Worm (Caenorhabditis elegans) whole organism, L1 larva: Measurements from ENCODE around the gene rps-8.

Experiments
- zag-1 ChIP-seq: fragments of 150-350 bp; optimal IDR thresholded peaks from 2 replicates; lab custom pipeline; 2014; ENCODE audit warnings: missing biosample characterization, missing genetic modification characterization
- ztf-11 ChIP-seq, 2 experiments: sonication (generic microtip); optimal IDR thresholded peaks; 2 replicates each; lab custom pipeline; 2016 to 2017; ENCODE audit warnings: missing genetic modification characterization in 2 of 2, missing biosample characterization in 1 of 2, missing compliant biosample characterization in 1 of 2

ce11 chrIV:7287474-7287873 is 26.2 kb downstream of the rps-8 start, which contains the start of gene F42C5.3:
- TF ChIP-seq ztf-11 (tag; optimal IDR thresholded peaks at IDR 0.05; lab: Kevin White, UChicago), result no peak
- no peak for TF ChIP-seq zag-1
